Worm (Caenorhabditis elegans): Measurements from ENCODE around the gene maph-9.

maph-9 gene

DNA sequence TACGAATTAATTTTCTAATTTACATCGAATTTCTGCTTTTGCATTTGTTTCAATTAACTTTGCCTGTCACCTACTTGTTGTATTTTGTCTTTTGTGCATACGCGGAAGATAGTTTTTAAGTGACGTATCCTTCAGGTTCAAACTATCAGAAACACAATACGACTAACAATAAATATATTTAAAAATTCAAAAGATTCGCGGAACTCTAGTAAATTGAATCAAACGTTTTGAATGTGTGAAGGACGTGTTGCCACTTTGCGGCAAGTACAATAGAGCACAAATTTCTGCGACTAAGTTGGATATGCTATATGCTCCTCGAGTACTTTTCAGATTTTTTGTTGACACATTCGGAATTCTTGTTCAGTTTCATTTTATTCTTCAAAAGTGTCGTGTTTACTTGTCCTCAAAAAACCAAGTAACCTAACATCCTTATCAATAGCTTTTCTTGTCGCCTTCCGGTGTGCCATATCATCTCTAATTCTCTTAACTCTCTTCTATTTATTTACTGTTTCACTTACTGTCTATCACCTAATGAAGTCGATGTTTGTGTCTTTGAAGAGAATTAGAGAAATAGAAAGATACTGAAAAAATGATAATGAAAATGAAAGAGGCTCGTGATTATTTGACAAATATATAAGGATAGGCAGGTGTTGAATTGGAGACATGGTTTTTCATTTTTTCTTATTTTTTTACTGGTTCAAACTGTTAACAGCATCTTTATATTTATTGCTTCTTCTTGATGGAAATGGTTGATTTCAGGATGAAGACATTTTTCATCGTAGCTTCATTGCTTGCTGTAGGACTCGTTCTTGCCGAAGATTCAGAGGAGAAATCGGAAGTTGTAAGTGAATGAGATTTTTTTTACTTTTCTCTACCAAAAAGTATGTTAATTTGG, 32.3 kb downstream of the maph-9 start, which contains the start of gene srlf-7:
Gene srlf-7, plus strand, starts transcription at position 760 of the 895 bp plus-strand sequence.
- TF ChIP-seq elt-2 (tag; optimal IDR thresholded peaks at IDR 0.05) (peak; percentile 88), pqm-1 (tag; optimal IDR thresholded peaks at IDR 0.05) (peak; percentile 27), unc-42 (tag; optimal IDR thresholded peaks at IDR 0.05) (peak; percentile 44), gmeb-2 (tag; optimal IDR thresholded peaks at IDR 0.05) (no peak)

DNA sequence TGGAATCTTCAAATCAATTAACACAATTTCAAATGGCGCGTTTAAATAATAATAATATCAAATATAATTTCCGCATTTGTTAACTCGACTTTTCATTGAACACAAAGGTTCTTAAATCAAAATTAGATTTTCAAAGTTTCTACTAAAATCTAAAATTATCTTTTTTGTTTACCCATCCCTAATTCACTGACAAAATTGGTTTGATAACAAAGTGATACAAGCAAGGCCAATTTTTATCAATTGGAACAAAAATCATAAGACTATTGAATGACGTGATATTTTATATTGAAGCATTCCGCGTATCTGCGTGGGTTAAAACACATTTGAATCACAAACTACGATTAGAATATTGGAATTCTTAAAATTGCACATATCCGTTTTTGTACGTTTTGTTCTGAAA, 34.0 kb downstream of the maph-9 start:
- TF ChIP-seq elt-2 (tag; optimal IDR thresholded peaks at IDR 0.05) (peak; percentile 49), unc-55 (GFP tag; optimal IDR thresholded peaks at IDR 0.05) (no peak)

DNA sequence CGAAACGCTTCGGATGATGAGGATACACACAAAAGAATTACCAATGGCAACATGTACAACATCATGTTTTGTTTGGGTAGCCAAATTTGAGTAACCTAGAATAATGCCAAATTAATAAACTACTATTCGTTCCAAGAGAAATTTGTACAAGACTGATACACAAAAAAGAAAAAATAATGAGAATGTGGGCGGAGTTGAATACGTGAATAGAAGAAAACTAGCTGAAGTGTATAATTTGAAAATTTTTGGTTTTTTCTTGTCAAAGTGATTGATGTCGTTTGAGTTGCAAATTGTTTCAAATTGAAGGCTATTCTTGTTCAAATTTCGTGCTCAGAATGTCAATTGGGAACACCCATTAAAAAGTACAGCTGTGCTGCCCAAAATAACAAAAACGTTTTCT, 35.3 kb downstream of the maph-9 start, which contains the start of gene R13A1.5:
Gene R13A1.5, minus strand, starts transcription at position 101 of the 400 bp plus-strand sequence.
- TF ChIP-seq K02D7.2 (tag; optimal IDR thresholded peaks at IDR 0.05) (no peak), sox-2 (GFP tag; IDR thresholded peaks at IDR 0.05) (no peak), ama-1 (optimal IDR thresholded peaks at IDR 0.05) (no peak)

DNA sequence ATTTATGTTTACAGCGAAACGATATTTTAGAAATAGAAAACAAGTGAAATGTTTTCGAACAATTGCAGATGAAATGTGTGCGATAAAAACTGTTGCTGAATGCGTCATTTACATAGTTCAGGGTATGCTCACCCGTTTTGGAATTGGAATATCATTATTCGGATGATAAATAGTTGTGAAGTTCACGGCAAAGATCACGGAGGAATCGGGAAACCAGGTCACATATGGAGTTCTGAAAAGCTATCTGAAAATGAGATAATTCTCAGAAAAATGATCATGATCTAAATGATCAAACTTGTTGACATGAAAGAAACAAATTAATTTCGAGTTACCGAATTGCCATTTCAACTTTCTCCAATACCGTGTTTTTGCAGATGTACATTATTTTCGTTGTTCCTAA, 39.3 kb downstream of the maph-9 start, which contains the start of gene best-16:
Gene best-16, minus strand, starts transcription at position 101 of the 400 bp plus-strand sequence.
- TF ChIP-seq nhr-11 (tag; optimal IDR thresholded peaks at IDR 0.05) (no peak), fkh-6 (tag; optimal IDR thresholded peaks at IDR 0.05) (no peak), ceh-34 (tag; optimal IDR thresholded peaks at IDR 0.05) (no peak), ceh-48 (tag; optimal IDR thresholded peaks at IDR 0.05) (no peak), ztf-16 (tag; optimal IDR thresholded peaks at IDR 0.05) (no peak), ceh-19 (GFP tag; optimal IDR thresholded peaks at IDR 0.05) (no peak)

DNA sequence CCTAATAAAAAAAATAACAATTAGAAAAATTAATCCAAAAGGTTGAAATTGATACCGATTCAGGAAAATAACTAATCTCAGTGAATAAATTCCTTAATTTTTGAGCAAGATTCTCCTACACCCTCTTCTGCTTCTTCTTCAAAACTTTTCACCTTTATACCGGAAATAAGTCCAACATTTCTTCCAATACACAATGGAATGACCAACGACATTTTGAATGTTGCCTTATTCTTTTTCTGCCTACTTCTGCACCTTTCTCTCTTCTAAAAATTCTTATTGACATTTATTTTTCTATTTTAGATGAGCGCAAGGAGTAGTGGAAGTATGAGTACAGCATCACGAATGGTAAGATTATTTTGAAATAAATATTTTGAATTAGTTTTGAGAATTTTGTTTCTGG, 40.4 kb downstream of the maph-9 start, which contains the start of gene unc-8:
Gene unc-8, plus strand, starts transcription at position 301 of the 400 bp plus-strand sequence.
- no peak for TF ChIP-seq unc-55 (GFP tag; optimal IDR thresholded peaks at IDR 0.05)
- no peak for TF ChIP-seq unc-42 (tag; optimal IDR thresholded peaks at IDR 0.05)
- TF ChIP-seq ceh-19 (GFP tag; optimal IDR thresholded peaks at IDR 0.05): no peak
- TF ChIP-seq fkh-6 (tag; optimal IDR thresholded peaks at IDR 0.05): no peak
- TF ChIP-seq dve-1 (tag; optimal IDR thresholded peaks at IDR 0.05): no peak
- TF ChIP-seq zip-5 (tag; optimal IDR thresholded peaks at IDR 0.05): no peak
- no peak for TF ChIP-seq T23F11.4 (GFP tag; optimal IDR thresholded peaks at IDR 0.05)
- TF ChIP-seq ahr-1 (tag; optimal IDR thresholded peaks at IDR 0.05): no peak
- TF ChIP-seq syd-9 (tag; optimal IDR thresholded peaks at IDR 0.05): no peak
- TF ChIP-seq ttx-3 (tag; optimal IDR thresholded peaks at IDR 0.05): no peak
- no peak for TF ChIP-seq sox-4 (tag; optimal IDR thresholded peaks at IDR 0.05)
- TF ChIP-seq ceh-31 (tag; optimal IDR thresholded peaks at IDR 0.05): no peak
- TF ChIP-seq hlh-15 (tag; optimal IDR thresholded peaks at IDR 0.05): no peak
- TF ChIP-seq odd-2 (tag; optimal IDR thresholded peaks at IDR 0.05): no peak

DNA sequence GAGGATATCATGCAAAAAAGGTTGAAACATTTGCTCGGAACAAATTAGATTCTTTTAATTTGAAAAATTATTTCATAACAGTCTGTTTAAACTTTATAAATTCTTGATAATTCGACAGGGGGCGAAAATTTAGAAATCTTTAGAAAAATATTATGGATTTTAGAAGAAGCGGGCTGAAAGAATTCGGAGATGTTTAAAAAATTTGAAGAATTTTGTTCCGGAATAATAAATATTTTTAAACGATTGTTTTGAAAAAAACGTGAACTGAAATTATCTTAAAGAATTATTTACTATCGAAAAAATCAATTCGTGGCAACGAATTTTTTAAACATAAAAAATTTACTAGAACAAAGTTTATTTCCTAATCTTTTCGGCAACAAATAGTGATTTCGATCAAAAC, 47.3 kb downstream of the maph-9 start, which contains the start of gene R13A1.3:
Gene R13A1.3, plus strand, starts transcription at position 301 of the 400 bp plus-strand sequence.
- TF ChIP-seq lim-6 (tag; optimal IDR thresholded peaks at IDR 0.05): no peak

DNA sequence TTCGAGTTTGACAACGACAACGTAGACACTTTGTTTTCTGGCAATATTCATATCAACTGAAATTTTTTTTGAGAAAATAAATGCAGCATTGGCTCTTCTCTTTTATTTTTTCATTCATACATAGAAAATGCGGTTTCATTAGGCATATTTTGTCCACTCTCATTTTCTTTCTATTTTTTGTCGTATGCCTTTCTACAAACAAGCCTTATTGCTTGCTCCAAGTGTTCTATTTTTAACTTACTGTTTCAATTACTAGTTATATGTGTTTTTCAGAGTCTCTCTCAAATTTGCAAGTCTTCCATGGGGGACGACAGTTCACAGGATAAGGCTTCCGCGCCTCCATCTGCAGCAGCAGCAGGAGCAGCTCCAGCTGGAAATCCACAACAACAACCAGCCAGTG, 49.5 kb downstream of the maph-9 start, which contains the start of gene kcc-1:
Gene kcc-1, plus strand, starts transcription at position 301 of the 400 bp plus-strand sequence.
- TF ChIP-seq unc-55 (GFP tag; optimal IDR thresholded peaks at IDR 0.05) (no peak), C08G9.2 (tag; optimal IDR thresholded peaks at IDR 0.05) (no peak), pqm-1 (tag; optimal IDR thresholded peaks at IDR 0.05) (no peak), T23F11.4 (GFP tag; optimal IDR thresholded peaks at IDR 0.05) (no peak), Y22D7AL.16 (tag; optimal IDR thresholded peaks at IDR 0.05) (no peak), ceh-9 (tag; optimal IDR thresholded peaks at IDR 0.05) (no peak), dve-1 (tag; optimal IDR thresholded peaks at IDR 0.05) (no peak), K02D7.2 (tag; optimal IDR thresholded peaks at IDR 0.05) (no peak), sox-4 (tag; optimal IDR thresholded peaks at IDR 0.05) (no peak), ref-2 (tag; optimal IDR thresholded peaks at IDR 0.05) (no peak), unc-86 (tag; optimal IDR thresholded peaks at IDR 0.05) (no peak), ceh-22 (tag; optimal IDR thresholded peaks at IDR 0.05) (no peak), zip-5 (tag; optimal IDR thresholded peaks at IDR 0.05) (no peak), tbx-2 (tag; optimal IDR thresholded peaks at IDR 0.05) (no peak), pha-2 (tag; optimal IDR thresholded peaks at IDR 0.05) (no peak), ets-4 (tag; optimal IDR thresholded peaks at IDR 0.05) (no peak), F13H6.1 (tag; optimal IDR thresholded peaks at IDR 0.05) (no peak), rnt-1 (tag; optimal IDR thresholded peaks at IDR 0.05) (no peak), hlh-6 (tag; optimal IDR thresholded peaks at IDR 0.05) (no peak)
